Worm (Caenorhabditis elegans) whole organism, early embryonic: Measurements from ENCODE around the gene F56H11.2.

ENCODE experiments used
- B0310.2 ChIP-seq: sonication (generic microtip); optimal IDR thresholded peaks from 2 replicates; lab custom pipeline; 2016; ENCODE audit warnings: mild to moderate bottlenecking, missing genetic modification characterization, missing compliant biosample characterization
- F13C5.2 ChIP-seq: sonication (generic microtip); optimal IDR thresholded peaks from 2 replicates; lab custom pipeline; 2017; ENCODE audit warnings: mild to moderate bottlenecking, missing genetic modification characterization, inconsistent platforms, missing compliant biosample characterization
- aly-1 ChIP-seq: sonication (generic microtip); optimal IDR thresholded peaks from 2 replicates; lab custom pipeline; 2016; ENCODE audit warnings: missing genetic modification characterization, missing compliant biosample characterization
- ama-1 ChIP-seq: fragments of 150-350 bp; optimal IDR thresholded peaks from 2 replicates; lab custom pipeline; 2014
- ceh-13 ChIP-seq: fragments of 200-800 bp; sonication (Bioruptor generic); optimal IDR thresholded peaks from 2 replicates; lab custom pipeline; 2018; ENCODE audit warnings: mild to moderate bottlenecking, missing genetic modification characterization, missing compliant biosample characterization
- ceh-36 ChIP-seq: sonication (generic microtip); optimal IDR thresholded peaks from 2 replicates; lab custom pipeline; 2016; ENCODE audit warnings: missing genetic modification characterization, inconsistent platforms, missing compliant biosample characterization
- ets-7 ChIP-seq: sonication (generic microtip); optimal IDR thresholded peaks from 2 replicates; lab custom pipeline; 2016; ENCODE audit warnings: missing genotype, missing genetic modification characterization, missing compliant biosample characterization
- flt-1 ChIP-seq: fragments of 200-800 bp; sonication (Bioruptor generic); IDR thresholded peaks from 2 replicates; pipeline ENCODE4 v1.3.6; 2022; ENCODE audit warnings: missing genetic modification characterization, missing compliant biosample characterization
- hmbx-1 ChIP-seq: sonication (generic microtip); optimal IDR thresholded peaks from 2 replicates; lab custom pipeline; 2016; ENCODE audit warnings: mild to moderate bottlenecking, missing genetic modification characterization, missing compliant biosample characterization
- hmg-4 ChIP-seq: fragments of 200-800 bp; sonication (Bioruptor generic); optimal IDR thresholded peaks from 2 replicates; lab custom pipeline; 2018; ENCODE audit warnings: mild to moderate bottlenecking, missing genetic modification characterization, missing compliant biosample characterization
- hnd-1 ChIP-seq: sonication (generic microtip); optimal IDR thresholded peaks from 2 replicates; lab custom pipeline; 2016; ENCODE audit warnings: missing genetic modification characterization, missing compliant biosample characterization
- pes-1 ChIP-seq: fragments of 200-800 bp; sonication (Bioruptor generic); IDR thresholded peaks from 2 replicates; pipeline ENCODE4 v1.3.6; 2022; ENCODE audit warnings: missing genetic modification reagents, missing genetic modification characterization, missing compliant biosample characterization
- scrt-1 ChIP-seq: fragments of 200-800 bp; sonication (Bioruptor generic); IDR thresholded peaks from 2 replicates; pipeline ENCODE4 v1.3.6; 2022; ENCODE audit warnings: missing genetic modification characterization, missing compliant biosample characterization
- sea-1 ChIP-seq: fragments of 200-800 bp; sonication (Bioruptor generic); conservative IDR thresholded peaks from 2 replicates; pipeline ENCODE4 v1.3.6; 2022; ENCODE audit warnings: missing genetic modification characterization, missing compliant biosample characterization
- tbx-11 ChIP-seq: fragments of 200-800 bp; sonication (Bioruptor generic); IDR thresholded peaks from 2 replicates; pipeline ENCODE4 v1.3.6; 2022; ENCODE audit warnings: missing genetic modification characterization, missing compliant biosample characterization
- tbx-37 ChIP-seq: fragments of 200-800 bp; sonication (Bioruptor generic); conservative IDR thresholded peaks from 2 replicates; pipeline ENCODE4 v1.3.6; 2022; ENCODE audit warnings: missing genetic modification reagents, missing genetic modification characterization, missing compliant biosample characterization
- tra-4 ChIP-seq: sonication (generic microtip); optimal IDR thresholded peaks from 2 replicates; lab custom pipeline; 2017; ENCODE audit warnings: missing genetic modification characterization, missing compliant biosample characterization

The F56H11.2 gene

DNA sequence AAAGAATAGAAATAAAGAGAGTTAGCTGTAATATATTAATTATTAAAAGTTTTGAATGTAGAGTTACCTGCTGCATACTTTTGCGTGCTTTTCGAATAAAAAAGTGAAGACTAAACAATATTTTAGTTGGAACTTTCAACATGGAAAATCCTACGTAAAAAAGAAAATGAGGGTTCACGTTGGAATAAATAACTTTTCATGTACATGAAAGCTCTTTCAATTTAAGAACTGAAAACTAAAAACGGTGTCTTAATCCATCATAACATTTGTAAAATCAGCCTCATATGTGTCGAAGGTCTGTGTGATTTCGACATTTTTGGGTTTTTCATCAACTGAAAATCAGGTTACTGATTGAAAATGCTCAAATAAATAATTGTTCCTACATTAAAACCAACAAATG is 26.7 kb downstream of the F56H11.2 start, which contains the start of gene ttr-9:
ttr-9 (minus strand) TSS at position 101 of the 400 bp plus-strand sequence.
- no peak for TF ChIP-seq hmg-4
- TF ChIP-seq ceh-13, result no peak
- no peak for TF ChIP-seq ceh-36
- no peak for TF ChIP-seq ama-1

- TF ChIP-seq hnd-1 (tag; lab: Kevin White, UChicago) (no peak), sea-1 (GFP tag; lab: Robert Waterston, UW) (no peak), aly-1 (no peak), ceh-13 (no peak), ceh-36 (no peak), ets-7 (no peak), hmbx-1 (no peak), pes-1 (GFP tag; lab: Robert Waterston, UW) (no peak), flt-1 (GFP tag; lab: Robert Waterston, UW) (no peak), B0310.2 (no peak), F13C5.2 (tag; lab: Kevin White, UChicago) (no peak), tra-4 (tag; lab: Kevin White, UChicago) (no peak), hmg-4 (no peak), scrt-1 (GFP tag; lab: Robert Waterston, UW) (no peak), tbx-11 (GFP tag; lab: Robert Waterston, UW) (no peak), ama-1 (no peak), tbx-37 (GFP tag; lab: Robert Waterston, UW) (no peak)
These were observed 32.9 kb downstream of the F56H11.2 start, which contains the start of gene ugt-21 for ce11 chrIV:9500100-9500499. ugt-21 (plus strand) TSS chrIV:9500311.

ce11 chrIV:9499636-9500035 is 33.3 kb downstream of the F56H11.2 start:
- TF ChIP-seq ets-7, result no peak
- TF ChIP-seq ama-1, result no peak
- no peak for TF ChIP-seq B0310.2
- no peak for TF ChIP-seq scrt-1 (GFP tag; lab: Robert Waterston, UW)
- TF ChIP-seq tbx-11 (GFP tag; lab: Robert Waterston, UW), result no peak
- TF ChIP-seq sea-1 (GFP tag; lab: Robert Waterston, UW), result no peak
- TF ChIP-seq aly-1, result no peak
- no peak for TF ChIP-seq hmbx-1
- TF ChIP-seq hmg-4, result no peak
- no peak for TF ChIP-seq tbx-37 (GFP tag; lab: Robert Waterston, UW)
- no peak for TF ChIP-seq pes-1 (GFP tag; lab: Robert Waterston, UW)
- TF ChIP-seq ceh-13, result no peak

DNA sequence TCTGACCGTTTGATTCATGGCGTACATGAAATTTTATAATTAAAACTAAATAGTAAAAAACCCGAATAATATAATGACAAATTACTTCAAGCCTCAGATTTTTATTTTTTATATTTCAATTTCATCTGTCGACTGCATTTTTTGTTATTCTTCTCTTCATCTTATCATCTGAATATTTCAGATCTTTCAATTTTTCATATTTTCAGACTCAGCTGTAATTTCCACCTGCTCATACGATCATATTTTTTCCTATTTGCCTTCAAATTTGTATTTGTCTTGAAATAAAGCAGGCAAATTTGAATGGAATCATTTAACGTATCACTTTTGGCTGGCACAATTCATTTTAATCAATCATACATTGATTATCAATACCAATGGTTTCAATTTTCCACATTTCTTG is 34.9 kb downstream of the F56H11.2 start, which contains the start of gene sru-4:
sru-4 (plus strand) TSS at position 301 of the 400 bp plus-strand sequence.
- TF ChIP-seq ama-1 (no peak), hnd-1 (tag; lab: Kevin White, UChicago) (no peak), B0310.2 (no peak), scrt-1 (GFP tag; lab: Robert Waterston, UW) (no peak), tbx-37 (GFP tag; lab: Robert Waterston, UW) (no peak), F13C5.2 (tag; lab: Kevin White, UChicago) (no peak), ceh-13 (no peak), hmg-4 (no peak), hmbx-1 (no peak), ceh-36 (no peak), flt-1 (GFP tag; lab: Robert Waterston, UW) (no peak), aly-1 (no peak), ets-7 (no peak), tbx-11 (GFP tag; lab: Robert Waterston, UW) (no peak), sea-1 (GFP tag; lab: Robert Waterston, UW) (no peak), pes-1 (GFP tag; lab: Robert Waterston, UW) (no peak), tra-4 (tag; lab: Kevin White, UChicago) (no peak)

DNA sequence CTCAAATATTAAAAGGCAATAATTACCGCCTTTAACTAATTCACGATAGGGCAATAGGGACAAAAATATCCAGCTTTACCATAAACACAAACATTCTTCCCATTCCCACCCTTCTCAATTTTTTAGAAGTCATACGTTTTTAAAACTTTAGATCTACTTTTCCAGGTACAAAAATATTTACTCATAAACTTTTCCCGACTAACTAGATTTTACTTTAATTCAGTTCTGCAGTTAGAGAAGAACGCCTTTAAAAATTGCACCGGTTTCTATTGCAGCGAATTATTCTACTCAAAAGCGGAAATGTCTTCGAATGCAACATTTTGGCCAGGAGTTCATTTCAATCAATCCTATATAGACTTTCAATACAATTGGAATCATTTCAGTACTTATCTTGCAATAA is 36.7 kb downstream of the F56H11.2 start, which contains the start of gene sru-3:
sru-3 (plus strand) TSS at position 301 of the 400 bp plus-strand sequence.
- TF ChIP-seq pes-1 (GFP tag; lab: Robert Waterston, UW) (no peak), hmg-4 (no peak), tbx-37 (GFP tag; lab: Robert Waterston, UW) (no peak), B0310.2 (no peak), ceh-36 (no peak), ama-1 (no peak), hnd-1 (tag; lab: Kevin White, UChicago) (no peak), scrt-1 (GFP tag; lab: Robert Waterston, UW) (no peak), tra-4 (tag; lab: Kevin White, UChicago) (no peak), aly-1 (no peak), tbx-11 (GFP tag; lab: Robert Waterston, UW) (no peak), ets-7 (no peak), flt-1 (GFP tag; lab: Robert Waterston, UW) (no peak), ceh-13 (no peak), F13C5.2 (tag; lab: Kevin White, UChicago) (no peak), sea-1 (GFP tag; lab: Robert Waterston, UW) (no peak), hmbx-1 (no peak)

- TF ChIP-seq hmg-4, result no peak
- no peak for TF ChIP-seq B0310.2
- no peak for TF ChIP-seq sea-1 (GFP tag; lab: Robert Waterston, UW)
- no peak for TF ChIP-seq scrt-1 (GFP tag; lab: Robert Waterston, UW)
- TF ChIP-seq ets-7, result no peak
- TF ChIP-seq flt-1 (GFP tag; lab: Robert Waterston, UW), result no peak
- no peak for TF ChIP-seq F13C5.2 (tag; lab: Kevin White, UChicago)
- TF ChIP-seq tbx-37 (GFP tag; lab: Robert Waterston, UW), result no peak
- TF ChIP-seq aly-1, result no peak
- no peak for TF ChIP-seq tbx-11 (GFP tag; lab: Robert Waterston, UW)
- TF ChIP-seq ceh-36, result no peak
- TF ChIP-seq ceh-13, result no peak
- TF ChIP-seq ama-1, result no peak
- no peak for TF ChIP-seq pes-1 (GFP tag; lab: Robert Waterston, UW)
These were observed 42.7 kb downstream of the F56H11.2 start, which contains the start of gene sru-6 for ce11 chrIV:9490320-9490719. sru-6 (plus strand) TSS chrIV:9490620.

- TF ChIP-seq ceh-13 (no peak), aly-1 (no peak), tbx-37 (GFP tag; lab: Robert Waterston, UW) (no peak), flt-1 (GFP tag; lab: Robert Waterston, UW) (no peak), B0310.2 (no peak), hmg-4 (no peak), ceh-36 (no peak), F13C5.2 (tag; lab: Kevin White, UChicago) (no peak), tbx-11 (GFP tag; lab: Robert Waterston, UW) (no peak)
These were observed 44.7 kb downstream of the F56H11.2 start, which contains the start of gene sru-1 for ce11 chrIV:9488315-9488714. sru-1 (plus strand) TSS chrIV:9488615.

- TF ChIP-seq B0310.2 (no peak), F13C5.2 (tag; lab: Kevin White, UChicago) (no peak), ceh-13 (no peak), sea-1 (GFP tag; lab: Robert Waterston, UW) (no peak), pes-1 (GFP tag; lab: Robert Waterston, UW) (no peak), flt-1 (GFP tag; lab: Robert Waterston, UW) (no peak), hmg-4 (no peak), ceh-36 (no peak), ets-7 (no peak), scrt-1 (GFP tag; lab: Robert Waterston, UW) (no peak), tbx-11 (GFP tag; lab: Robert Waterston, UW) (no peak), ama-1 (no peak), hnd-1 (tag; lab: Kevin White, UChicago) (no peak)
These were observed 46.2 kb downstream of the F56H11.2 start for ce11 chrIV:9486779-9487178.
